Comparison of ENCODE assay signal across 1 fruit fly cellular context in genomic region chr3R:11617363-11617762, dm6.
TF ChIP-seq lines count a peak whose summit lies in the region.

No protein-coding gene starts in this region.

TF ChIP-seq in whole organism, embryonic, 481 proteins besides CTCF, POLR2A, EP300 and RAD21 (continued from another document and continues in another):
- no peak for TF ChIP-seq slbo (GFP tag; IDR thresholded peaks at IDR 0.05; lab: Robert Waterston, UW)
- TF ChIP-seq gcm2 (GFP tag; optimal IDR thresholded peaks at IDR 0.05; lab: Kevin White, UChicago), result no peak
- no peak for TF ChIP-seq Scr (GFP tag; IDR thresholded peaks at IDR 0.05; lab: Robert Waterston, UW; ENCODE audit: partially characterized antibody)
- TF ChIP-seq pho (GFP tag; optimal IDR thresholded peaks at IDR 0.05; lab: Kevin White, UChicago), result no peak
- TF ChIP-seq emc (GFP tag; optimal IDR thresholded peaks at IDR 0.05; lab: Kevin White, UChicago), result no peak
- TF ChIP-seq CG18262 (tag; optimal IDR thresholded peaks at IDR 0.05; lab: Kevin White, UChicago), result peak; percentile 73
- TF ChIP-seq HmgZ (tag; optimal IDR thresholded peaks at IDR 0.05; lab: Kevin White, UChicago), result no peak
- no peak for TF ChIP-seq Asciz (GFP tag; optimal IDR thresholded peaks at IDR 0.05; lab: Kevin White, UChicago)
- TF ChIP-seq vfl (GFP tag; optimal IDR thresholded peaks at IDR 0.05; lab: Kevin White, UChicago), result no peak
- peak; percentile 41; the same call in 1 of the 2 replicates for TF ChIP-seq CG31441 (GFP tag; IDR thresholded peaks at IDR 0.05; lab: Robert Waterston, UW)
- TF ChIP-seq Atf6 (GFP tag; IDR thresholded peaks at IDR 0.05; lab: Robert Waterston, UW), result no peak
- TF ChIP-seq CG9727 (GFP tag; optimal IDR thresholded peaks at IDR 0.05; lab: Kevin White, UChicago), result peak; percentile 55
- no peak for TF ChIP-seq pita (GFP tag; optimal IDR thresholded peaks at IDR 0.05; lab: Kevin White, UChicago)
- TF ChIP-seq D (optimal IDR thresholded peaks at IDR 0.05; lab: Kevin White, UChicago), result no peak
- peak; percentile 17 for TF ChIP-seq D (GFP tag; optimal IDR thresholded peaks at IDR 0.05; lab: Kevin White, UChicago)
- TF ChIP-seq lilli (GFP tag; optimal IDR thresholded peaks at IDR 0.05; lab: Kevin White, UChicago), result peak; percentile 25
- TF ChIP-seq Drgx (GFP tag; IDR thresholded peaks at IDR 0.05; lab: Robert Waterston, UW), result peak; percentile 44; the same call in 1 of the 2 replicates
- TF ChIP-seq Hmr (GFP tag; optimal IDR thresholded peaks at IDR 0.05; lab: Kevin White, UChicago), result no peak
- no peak for TF ChIP-seq Hr51 (GFP tag; optimal IDR thresholded peaks at IDR 0.05; lab: Kevin White, UChicago)
- TF ChIP-seq Poxn (GFP tag; IDR thresholded peaks at IDR 0.05; lab: Robert Waterston, UW), result no peak
- TF ChIP-seq mirr (GFP tag; optimal IDR thresholded peaks at IDR 0.05; lab: Kevin White, UChicago), result no peak
- TF ChIP-seq CG1647 (GFP tag; optimal IDR thresholded peaks at IDR 0.05; lab: Kevin White, UChicago), result no peak
- TF ChIP-seq crp (GFP tag; optimal IDR thresholded peaks at IDR 0.05; lab: Kevin White, UChicago), result no peak
- TF ChIP-seq CG10431 (GFP tag; optimal IDR thresholded peaks at IDR 0.05; lab: Kevin White, UChicago), result peak; percentile 26
- no peak for TF ChIP-seq CG11247 (GFP tag; IDR thresholded peaks at IDR 0.05; lab: Robert Waterston, UW)
- TF ChIP-seq sens (GFP tag; lab: Kevin White, UChicago), result peak; percentile 88
- no peak for TF ChIP-seq prd (optimal IDR thresholded peaks at IDR 0.05; lab: Kevin White, UChicago)
- peak; percentile 7; the same call in 1 of the 3 replicates for TF ChIP-seq prd (GFP tag; IDR thresholded peaks at IDR 0.05; lab: Robert Waterston, UW)
- TF ChIP-seq CG2202 (tag; optimal IDR thresholded peaks at IDR 0.05; lab: Kevin White, UChicago), result peak; percentile 64
- peak; percentile 10 for TF ChIP-seq CG17568 (GFP tag; optimal IDR thresholded peaks at IDR 0.05; lab: Kevin White, UChicago)
- TF ChIP-seq CG3726 (GFP tag; IDR thresholded peaks at IDR 0.05; lab: Robert Waterston, UW), result no peak
- TF ChIP-seq Adf1 (GFP tag; IDR thresholded peaks at IDR 0.05; lab: Robert Waterston, UW), result no peak
- TF ChIP-seq CG8290 (GFP tag; optimal IDR thresholded peaks at IDR 0.05; lab: Kevin White, UChicago), result no peak
- TF ChIP-seq CG8290 (tag; optimal IDR thresholded peaks at IDR 0.05; lab: Kevin White, UChicago), result no peak
- TF ChIP-seq CG4424 (GFP tag; optimal IDR thresholded peaks at IDR 0.05; lab: Kevin White, UChicago), result peak; percentile 56
- peak; percentile 11 for TF ChIP-seq CoRest (tag; optimal IDR thresholded peaks at IDR 0.05; lab: Kevin White, UChicago)
- no peak for TF ChIP-seq CG6791 (GFP tag; IDR thresholded peaks at IDR 0.05; lab: Robert Waterston, UW; ENCODE audit: partially characterized antibody)
- no peak for TF ChIP-seq Nf-YB (GFP tag; optimal IDR thresholded peaks at IDR 0.05; lab: Kevin White, UChicago)
- no peak for TF ChIP-seq CG42726 (GFP tag; IDR thresholded peaks at IDR 0.05; lab: Robert Waterston, UW; ENCODE audit: partially characterized antibody)
- TF ChIP-seq Antp (GFP tag; optimal IDR thresholded peaks at IDR 0.05; lab: Kevin White, UChicago), result peak; percentile 6
- no peak for TF ChIP-seq org-1 (GFP tag; optimal IDR thresholded peaks at IDR 0.05; lab: Kevin White, UChicago)
- no peak for TF ChIP-seq Hmx (GFP tag; optimal IDR thresholded peaks at IDR 0.05; lab: Kevin White, UChicago)
- no peak for TF ChIP-seq CG6854 (GFP tag; optimal IDR thresholded peaks at IDR 0.05; lab: Kevin White, UChicago)
- no peak for TF ChIP-seq Bteb2 (GFP tag; optimal IDR thresholded peaks at IDR 0.05; lab: Kevin White, UChicago)
- no peak for TF ChIP-seq stc (GFP tag; IDR thresholded peaks at IDR 0.05; lab: Robert Waterston, UW)
- no peak for TF ChIP-seq knrl (GFP tag; IDR thresholded peaks at IDR 0.05; lab: Robert Waterston, UW; ENCODE audit: partially characterized antibody)
- no peak for TF ChIP-seq wor (GFP tag; IDR thresholded peaks at IDR 0.05; lab: Robert Waterston, UW)
- no peak for TF ChIP-seq Gsc (GFP tag; IDR thresholded peaks at IDR 0.05; lab: Robert Waterston, UW)
- no peak for TF ChIP-seq CG34224 (GFP tag; IDR thresholded peaks at IDR 0.05; lab: Robert Waterston, UW; ENCODE audit: partially characterized antibody)
- no peak for TF ChIP-seq CG10366 (GFP tag; IDR thresholded peaks at IDR 0.05; lab: Robert Waterston, UW)
- TF ChIP-seq CG5180 (GFP tag; optimal IDR thresholded peaks at IDR 0.05; lab: Kevin White, UChicago), result no peak
- TF ChIP-seq HHEX (GFP tag; optimal IDR thresholded peaks at IDR 0.05; lab: Kevin White, UChicago), result no peak
- TF ChIP-seq Nf-YA (GFP tag; IDR thresholded peaks at IDR 0.05; lab: Robert Waterston, UW), result no peak
- no peak for TF ChIP-seq CG4854 (GFP tag; optimal IDR thresholded peaks at IDR 0.05; lab: Kevin White, UChicago)
- TF ChIP-seq HmgD (GFP tag; optimal IDR thresholded peaks at IDR 0.05; lab: Kevin White, UChicago), result no peak
- no peak for TF ChIP-seq sim (GFP tag; IDR thresholded peaks at IDR 0.05; lab: Robert Waterston, UW)
- peak; percentile 25 for TF ChIP-seq CG9437 (GFP tag; optimal IDR thresholded peaks at IDR 0.05; lab: Kevin White, UChicago)
- no peak for TF ChIP-seq CG2129 (GFP tag; IDR thresholded peaks at IDR 0.05; lab: Robert Waterston, UW; ENCODE audit: partially characterized antibody)
- TF ChIP-seq CG34376 (GFP tag; optimal IDR thresholded peaks at IDR 0.05; lab: Kevin White, UChicago), result no peak
- TF ChIP-seq CG14441 (GFP tag; IDR thresholded peaks at IDR 0.05; lab: Robert Waterston, UW), result no peak
- no peak for TF ChIP-seq CG15073 (GFP tag; optimal IDR thresholded peaks at IDR 0.05; lab: Kevin White, UChicago)
- TF ChIP-seq CG4820 (GFP tag; optimal IDR thresholded peaks at IDR 0.05; lab: Kevin White, UChicago), result peak; percentile 44
- no peak for TF ChIP-seq CG31388 (GFP tag; optimal IDR thresholded peaks at IDR 0.05; lab: Kevin White, UChicago)
- no peak for TF ChIP-seq pb (GFP tag; optimal IDR thresholded peaks at IDR 0.05; lab: Kevin White, UChicago)
- no peak for TF ChIP-seq Sry-δ (GFP tag; optimal IDR thresholded peaks at IDR 0.05; lab: Kevin White, UChicago)
- no peak for TF ChIP-seq gt (GFP tag; IDR thresholded peaks at IDR 0.05; lab: Robert Waterston, UW)
- no peak for TF ChIP-seq bab2 (GFP tag; optimal IDR thresholded peaks at IDR 0.05; lab: Kevin White, UChicago)
- TF ChIP-seq ewg (GFP tag; optimal IDR thresholded peaks at IDR 0.05; lab: Kevin White, UChicago), result no peak
- TF ChIP-seq Ets65A (GFP tag; lab: Kevin White, UChicago), result no peak
- TF ChIP-seq ato (GFP tag; IDR thresholded peaks at IDR 0.05; lab: Robert Waterston, UW; ENCODE audit: partially characterized antibody), result no peak
- peak; percentile 4 for TF ChIP-seq CG17359 (tag; optimal IDR thresholded peaks at IDR 0.05; lab: Kevin White, UChicago)
- TF ChIP-seq wek (GFP tag; optimal IDR thresholded peaks at IDR 0.05; lab: Kevin White, UChicago), result no peak
- TF ChIP-seq gce (GFP tag; IDR thresholded peaks at IDR 0.05; lab: Robert Waterston, UW), result no peak
- no peak for TF ChIP-seq aop (GFP tag; IDR thresholded peaks at IDR 0.05; lab: Robert Waterston, UW)
- TF ChIP-seq Max (GFP tag; optimal IDR thresholded peaks at IDR 0.05; lab: Kevin White, UChicago), result no peak
- TF ChIP-seq sens-2 (GFP tag; IDR thresholded peaks at IDR 0.05; lab: Robert Waterston, UW), result no peak
- TF ChIP-seq Aef1 (GFP tag; IDR thresholded peaks at IDR 0.05; lab: Robert Waterston, UW), result no peak
- TF ChIP-seq Camta (GFP tag; optimal IDR thresholded peaks at IDR 0.05; lab: Kevin White, UChicago), result peak; percentile 5
- no peak for TF ChIP-seq Hr3 (GFP tag; optimal IDR thresholded peaks at IDR 0.05; lab: Kevin White, UChicago)
- no peak for TF ChIP-seq Meics (GFP tag; optimal IDR thresholded peaks at IDR 0.05; lab: Kevin White, UChicago)
- peak; percentile 30 for TF ChIP-seq Xbp1 (GFP tag; optimal IDR thresholded peaks at IDR 0.05; lab: Kevin White, UChicago)
- TF ChIP-seq h (optimal IDR thresholded peaks at IDR 0.05; lab: Kevin White, UChicago), result no peak
- no peak for TF ChIP-seq danr (GFP tag; IDR thresholded peaks at IDR 0.05; lab: Robert Waterston, UW)
- no peak for TF ChIP-seq insv (GFP tag; optimal IDR thresholded peaks at IDR 0.05; lab: Kevin White, UChicago)
- TF ChIP-seq Xrp1 (GFP tag; IDR thresholded peaks at IDR 0.05; lab: Robert Waterston, UW), result peak; percentile 67
- no peak for TF ChIP-seq zen2 (GFP tag; IDR thresholded peaks at IDR 0.05; lab: Robert Waterston, UW; ENCODE audit: partially characterized antibody)
- TF ChIP-seq ftz-f1 (GFP tag; optimal IDR thresholded peaks at IDR 0.05; lab: Kevin White, UChicago), result no peak
- TF ChIP-seq CG1602 (GFP tag; optimal IDR thresholded peaks at IDR 0.05; lab: Kevin White, UChicago), result peak; percentile 4
- TF ChIP-seq CG3847 (GFP tag; IDR thresholded peaks at IDR 0.05; lab: Robert Waterston, UW), result no peak
- TF ChIP-seq HLHmδ (GFP tag; optimal IDR thresholded peaks at IDR 0.05; lab: Kevin White, UChicago), result no peak
- peak; percentile 22 for TF ChIP-seq CG10209 (GFP tag; optimal IDR thresholded peaks at IDR 0.05; lab: Kevin White, UChicago)
- no peak for TF ChIP-seq CG32532 (GFP tag; IDR thresholded peaks at IDR 0.05; lab: Robert Waterston, UW)
- TF ChIP-seq dm (GFP tag; optimal IDR thresholded peaks at IDR 0.05; lab: Kevin White, UChicago), result no peak
- TF ChIP-seq CG12155 (GFP tag; optimal IDR thresholded peaks at IDR 0.05; lab: Kevin White, UChicago), result no peak
- TF ChIP-seq CG6654 (GFP tag; optimal IDR thresholded peaks at IDR 0.05; lab: Kevin White, UChicago), result no peak
- TF ChIP-seq CG14667 (GFP tag; IDR thresholded peaks at IDR 0.05; lab: Robert Waterston, UW), result no peak
- no peak for TF ChIP-seq CG8281 (tag; optimal IDR thresholded peaks at IDR 0.05; lab: Kevin White, UChicago)
- 0 out of 3 replicates have a peak, but pooled peaks have one; percentile 36 for TF ChIP-seq CG17361 (GFP tag; IDR thresholded peaks at IDR 0.05; lab: Robert Waterston, UW)
- no peak for TF ChIP-seq cg (GFP tag; optimal IDR thresholded peaks at IDR 0.05; lab: Kevin White, UChicago)
- no peak for TF ChIP-seq Dfd (GFP tag; optimal IDR thresholded peaks at IDR 0.05; lab: Kevin White, UChicago)
- peak; percentile 26 for TF ChIP-seq Atf-2 (GFP tag; optimal IDR thresholded peaks at IDR 0.05; lab: Kevin White, UChicago)
- TF ChIP-seq CG17802 (tag; optimal IDR thresholded peaks at IDR 0.05; lab: Kevin White, UChicago), result peak; percentile 3
- TF ChIP-seq CG1529 (GFP tag; optimal IDR thresholded peaks at IDR 0.05; lab: Kevin White, UChicago), result peak; percentile 42
- TF ChIP-seq amos (GFP tag; IDR thresholded peaks at IDR 0.05; lab: Robert Waterston, UW; ENCODE audit: partially characterized antibody), result no peak
- TF ChIP-seq phol (tag; optimal IDR thresholded peaks at IDR 0.05; lab: Kevin White, UChicago), result peak; percentile 65
- no peak for TF ChIP-seq btn (GFP tag; optimal IDR thresholded peaks at IDR 0.05; lab: Kevin White, UChicago)
- peak; percentile 38 for TF ChIP-seq Six4 (GFP tag; optimal IDR thresholded peaks at IDR 0.05; lab: Kevin White, UChicago)
- TF ChIP-seq CG2120 (GFP tag; optimal IDR thresholded peaks at IDR 0.05; lab: Kevin White, UChicago), result no peak
- peak; percentile 51; the same call in 1 of the 2 replicates for TF ChIP-seq vvl (GFP tag; IDR thresholded peaks at IDR 0.05; lab: Robert Waterston, UW)
- no peak for TF ChIP-seq br (optimal IDR thresholded peaks at IDR 0.05; lab: Kevin White, UChicago)
- no peak for TF ChIP-seq Hr39 (optimal IDR thresholded peaks at IDR 0.05; lab: Kevin White, UChicago)
- no peak for TF ChIP-seq seq (GFP tag; IDR thresholded peaks at IDR 0.05; lab: Robert Waterston, UW)
- TF ChIP-seq hkb (optimal IDR thresholded peaks at IDR 0.05; lab: Kevin White, UChicago), result no peak
- TF ChIP-seq hkb (GFP tag; IDR thresholded peaks at IDR 0.05; lab: Robert Waterston, UW), result no peak
- TF ChIP-seq CG2712 (tag; optimal IDR thresholded peaks at IDR 0.05; lab: Kevin White, UChicago), result peak; percentile 82
- TF ChIP-seq ssp (GFP tag; IDR thresholded peaks at IDR 0.05; lab: Robert Waterston, UW), result no peak
- TF ChIP-seq Trl (optimal IDR thresholded peaks at IDR 0.05; lab: Kevin White, UChicago), result no peak
- TF ChIP-seq Trl (GFP tag; optimal IDR thresholded peaks at IDR 0.05; lab: Kevin White, UChicago), result peak; percentile 17
- TF ChIP-seq ATbp (GFP tag; optimal IDR thresholded peaks at IDR 0.05; lab: Kevin White, UChicago), result peak; percentile 46
- no peak for TF ChIP-seq ara (GFP tag; IDR thresholded peaks at IDR 0.05; lab: Robert Waterston, UW)
- no peak for TF ChIP-seq fd3F (GFP tag; optimal IDR thresholded peaks at IDR 0.05; lab: Kevin White, UChicago)
- TF ChIP-seq CG14710 (tag; optimal IDR thresholded peaks at IDR 0.05; lab: Kevin White, UChicago), result peak; percentile 88
- no peak for TF ChIP-seq hbn (GFP tag; IDR thresholded peaks at IDR 0.05; lab: Robert Waterston, UW; ENCODE audit: partially characterized antibody)
- TF ChIP-seq CG4328 (GFP tag; optimal IDR thresholded peaks at IDR 0.05; lab: Kevin White, UChicago), result no peak
- peak; percentile 33 to 83 for TF ChIP-seq bsh (GFP tag; optimal IDR thresholded peaks at IDR 0.05; lab: Kevin White, UChicago)
- no peak for TF ChIP-seq CG10321 (GFP tag; IDR thresholded peaks at IDR 0.05; lab: Robert Waterston, UW)
- peak; percentile 33 for TF ChIP-seq az2 (GFP tag; optimal IDR thresholded peaks at IDR 0.05; lab: Kevin White, UChicago)
- TF ChIP-seq tup (GFP tag; optimal IDR thresholded peaks at IDR 0.05; lab: Kevin White, UChicago), result no peak
- TF ChIP-seq CG12744 (GFP tag; optimal IDR thresholded peaks at IDR 0.05; lab: Kevin White, UChicago), result no peak
- TF ChIP-seq ac (GFP tag; optimal IDR thresholded peaks at IDR 0.05; lab: Kevin White, UChicago), result no peak
- no peak for TF ChIP-seq chn (GFP tag; optimal IDR thresholded peaks at IDR 0.05; lab: Kevin White, UChicago)
- TF ChIP-seq CG2678 (tag; optimal IDR thresholded peaks at IDR 0.05; lab: Kevin White, UChicago), result peak; percentile 35
- TF ChIP-seq Dip3 (GFP tag; optimal IDR thresholded peaks at IDR 0.05; lab: Kevin White, UChicago), result no peak
- TF ChIP-seq Doc3 (GFP tag; IDR thresholded peaks at IDR 0.05; lab: Robert Waterston, UW; ENCODE audit: partially characterized antibody), result no peak
- TF ChIP-seq TFAM (GFP tag; optimal IDR thresholded peaks at IDR 0.05; lab: Kevin White, UChicago), result no peak
- TF ChIP-seq abd-A (tag; optimal IDR thresholded peaks at IDR 0.05; lab: Kevin White, UChicago), result no peak
- TF ChIP-seq Mad (GFP tag; optimal IDR thresholded peaks at IDR 0.05; lab: Kevin White, UChicago), result no peak
- TF ChIP-seq CG14014 (GFP tag; IDR thresholded peaks at IDR 0.05; lab: Robert Waterston, UW), result no peak
- no peak for TF ChIP-seq gfzf (GFP tag; optimal IDR thresholded peaks at IDR 0.05; lab: Kevin White, UChicago)
